Worm (Caenorhabditis elegans) whole organism, midembryonic: Measurements from ENCODE around the gene C17H12.8.

Experiments used
- T22C8.4 ChIP-seq: fragments of 200-800 bp; sonication (Bioruptor generic); IDR thresholded peaks from 2 replicates; pipeline ENCODE4 v1.3.6; 2022; ENCODE audit warnings: missing genetic modification characterization, missing compliant biosample characterization
- cog-1 ChIP-seq: sonication (generic microtip); optimal IDR thresholded peaks from 2 replicates; lab custom pipeline; 2016; ENCODE audit warnings: missing genetic modification characterization, missing compliant biosample characterization
- flt-1 ChIP-seq: fragments of 200-800 bp; sonication (Bioruptor generic); IDR thresholded peaks from 2 replicates; pipeline ENCODE4 v1.3.6; 2022; ENCODE audit warnings: missing genetic modification characterization, missing compliant biosample characterization
- klf-2 ChIP-seq: fragments of 200-800 bp; sonication (Bioruptor generic); conservative IDR thresholded peaks from 2 replicates; pipeline ENCODE4 v1.3.6; 2022; ENCODE audit warnings: missing genetic modification reagents, missing genetic modification characterization, missing compliant biosample characterization
- med-1 ChIP-seq: sonication (generic microtip); optimal IDR thresholded peaks from 2 replicates; lab custom pipeline; 2017; ENCODE audit warnings: missing genetic modification characterization, mild to moderate bottlenecking, missing compliant biosample characterization, antibody characterized with exemption, missing genetic modification reagents; ENCODE audit not compliant: insufficient read depth
- ref-1 ChIP-seq: fragments of 200-800 bp; sonication (Bioruptor generic); conservative IDR thresholded peaks from 2 replicates; pipeline ENCODE4 v1.3.6; 2022; ENCODE audit warnings: missing genetic modification reagents, missing genetic modification characterization, missing compliant biosample characterization
- tab-1 ChIP-seq: fragments of 200-800 bp; sonication (Bioruptor generic); IDR thresholded peaks from 2 replicates; pipeline ENCODE4 v1.3.6; 2022; ENCODE audit warnings: missing genetic modification characterization, missing compliant biosample characterization
- ztf-23 ChIP-seq: fragments of 200-800 bp; sonication (Bioruptor generic); IDR thresholded peaks from 2 replicates; pipeline ENCODE4 v1.3.6; 2022; ENCODE audit warnings: missing genetic modification reagents, missing genetic modification characterization, missing compliant biosample characterization
- ztf-29 ChIP-seq: fragments of 200-800 bp; sonication (Bioruptor generic); IDR thresholded peaks from 2 replicates; pipeline ENCODE4 v1.3.6; 2022; ENCODE audit warnings: missing genetic modification reagents, missing genetic modification characterization, missing compliant biosample characterization

The C17H12.8 gene

ce11 chrIV:6793310-6793966 is 25.1 kb upstream of the C17H12.8 start:
- TF ChIP-seq ztf-29 (GFP tag; lab: Robert Waterston, UW) (no peak), ref-1 (no peak), klf-2 (no peak), flt-1 (GFP tag; lab: Robert Waterston, UW) (no peak), tab-1 (GFP tag; lab: Robert Waterston, UW) (no peak), ztf-23 (GFP tag; lab: Robert Waterston, UW) (no peak), cog-1 (no peak), med-1 (GFP tag; lab: Kevin White, UChicago) (no peak), T22C8.4 (GFP tag; lab: Robert Waterston, UW) (no peak)

- no peak for TF ChIP-seq cog-1
- TF ChIP-seq ztf-29 (GFP tag; lab: Robert Waterston, UW): no peak
- no peak for TF ChIP-seq T22C8.4 (GFP tag; lab: Robert Waterston, UW)
- no peak for TF ChIP-seq med-1 (GFP tag; lab: Kevin White, UChicago)
- TF ChIP-seq klf-2: no peak
- TF ChIP-seq ref-1: no peak
- no peak for TF ChIP-seq ztf-23 (GFP tag; lab: Robert Waterston, UW)
- TF ChIP-seq tab-1 (GFP tag; lab: Robert Waterston, UW): no peak
- no peak for TF ChIP-seq flt-1 (GFP tag; lab: Robert Waterston, UW)
Observed at ce11 chrIV:6795529-6795928, 23.0 kb upstream of the C17H12.8 start, which contains the start of the genes C17H12.3 and C17H12.12. C17H12.3 (minus strand) TSS chrIV:6795629. C17H12.12 (plus strand) TSS chrIV:6795924.

ce11 chrIV:6802132-6802531 is 16.4 kb upstream of the C17H12.8 start, which contains the start of the genes cest-4 and C17H12.11:
cest-4 (minus strand) TSS chrIV:6802337.
C17H12.11 (plus strand) TSS chrIV:6802387.
- no peak for TF ChIP-seq ztf-23 (GFP tag; lab: Robert Waterston, UW)
- no peak for TF ChIP-seq T22C8.4 (GFP tag; lab: Robert Waterston, UW)
- TF ChIP-seq tab-1 (GFP tag; lab: Robert Waterston, UW): no peak
- TF ChIP-seq cog-1: no peak
- no peak for TF ChIP-seq med-1 (GFP tag; lab: Kevin White, UChicago)
- no peak for TF ChIP-seq ztf-29 (GFP tag; lab: Robert Waterston, UW)
- no peak for TF ChIP-seq flt-1 (GFP tag; lab: Robert Waterston, UW)
- no peak for TF ChIP-seq ref-1
- TF ChIP-seq klf-2: no peak

ce11 chrIV:6803294-6803693 is 15.2 kb upstream of the C17H12.8 start:
- no peak for TF ChIP-seq flt-1 (GFP tag; lab: Robert Waterston, UW)
- TF ChIP-seq klf-2: no peak
- TF ChIP-seq T22C8.4 (GFP tag; lab: Robert Waterston, UW): no peak
- TF ChIP-seq med-1 (GFP tag; lab: Kevin White, UChicago): no peak
- no peak for TF ChIP-seq cog-1
- TF ChIP-seq ref-1: no peak
- no peak for TF ChIP-seq tab-1 (GFP tag; lab: Robert Waterston, UW)
- no peak for TF ChIP-seq ztf-29 (GFP tag; lab: Robert Waterston, UW)
- TF ChIP-seq ztf-23 (GFP tag; lab: Robert Waterston, UW): no peak

- no peak for TF ChIP-seq cog-1
- TF ChIP-seq ref-1: no peak
- no peak for TF ChIP-seq med-1 (GFP tag; lab: Kevin White, UChicago)
- TF ChIP-seq T22C8.4 (GFP tag; lab: Robert Waterston, UW): no peak
- no peak for TF ChIP-seq tab-1 (GFP tag; lab: Robert Waterston, UW)
- TF ChIP-seq flt-1 (GFP tag; lab: Robert Waterston, UW): no peak
- TF ChIP-seq klf-2: no peak
- TF ChIP-seq ztf-23 (GFP tag; lab: Robert Waterston, UW): no peak
- no peak for TF ChIP-seq ztf-29 (GFP tag; lab: Robert Waterston, UW)
Observed at ce11 chrIV:6803805-6804344, 14.6 kb upstream of the C17H12.8 start.

- TF ChIP-seq tab-1 (GFP tag; lab: Robert Waterston, UW) (no peak), ztf-29 (GFP tag; lab: Robert Waterston, UW) (no peak), ztf-23 (GFP tag; lab: Robert Waterston, UW) (no peak), T22C8.4 (GFP tag; lab: Robert Waterston, UW) (no peak), flt-1 (GFP tag; lab: Robert Waterston, UW) (no peak), ref-1 (no peak), med-1 (GFP tag; lab: Kevin White, UChicago) (no peak), klf-2 (no peak), cog-1 (no peak)
Observed at ce11 chrIV:6804815-6805214, 13.7 kb upstream of the C17H12.8 start, which contains the start of gene C17H12.37. C17H12.37 (plus strand) TSS chrIV:6805115.

- TF ChIP-seq T22C8.4 (GFP tag; lab: Robert Waterston, UW) (no peak), ztf-29 (GFP tag; lab: Robert Waterston, UW) (no peak), tab-1 (GFP tag; lab: Robert Waterston, UW) (no peak), cog-1 (no peak), ztf-23 (GFP tag; lab: Robert Waterston, UW) (no peak), ref-1 (no peak), klf-2 (no peak), flt-1 (GFP tag; lab: Robert Waterston, UW) (no peak), med-1 (GFP tag; lab: Kevin White, UChicago) (no peak)
Observed at ce11 chrIV:6806475-6807063, 11.9 kb upstream of the C17H12.8 start, which contains the start of gene C17H12.10. C17H12.10 (plus strand) TSS chrIV:6806799.

- TF ChIP-seq T22C8.4 (GFP tag; lab: Robert Waterston, UW) (no peak), cog-1 (peak; percentile 48)
Observed at ce11 chrIV:6809756-6810155, 8.7 kb upstream of the C17H12.8 start.

- no peak for TF ChIP-seq T22C8.4 (GFP tag; lab: Robert Waterston, UW)
- TF ChIP-seq ztf-23 (GFP tag; lab: Robert Waterston, UW): no peak
- no peak for TF ChIP-seq flt-1 (GFP tag; lab: Robert Waterston, UW)
- no peak for TF ChIP-seq cog-1
- TF ChIP-seq med-1 (GFP tag; lab: Kevin White, UChicago): no peak
- TF ChIP-seq ref-1: no peak
- no peak for TF ChIP-seq ztf-29 (GFP tag; lab: Robert Waterston, UW)
- TF ChIP-seq tab-1 (GFP tag; lab: Robert Waterston, UW): no peak
- no peak for TF ChIP-seq klf-2
Observed at ce11 chrIV:6811808-6812207, 6.7 kb upstream of the C17H12.8 start, which contains the start of gene ceh-48. ceh-48 (plus strand) TSS chrIV:6812108.
